Worm (Caenorhabditis elegans) whole organism, L4/young adult: Measurements from ENCODE around the gene rfip-1.

Experiments
- W03F9.2 ChIP-seq: fragments of 150-350 bp; optimal IDR thresholded peaks from 2 replicates; lab custom pipeline; 2014; ENCODE audit warnings: missing biosample characterization, missing genetic modification characterization
- dao-5 ChIP-seq: sonication (generic microtip); optimal IDR thresholded peaks from 2 replicates; lab custom pipeline; 2016; ENCODE audit warnings: missing genotype, missing genetic modification characterization, moderate library complexity, missing compliant biosample characterization
- him-1 ChIP-seq: sonication (generic microtip); optimal IDR thresholded peaks from 2 replicates; lab custom pipeline; 2016; ENCODE audit warnings: missing genotype, missing genetic modification reagents, missing genetic modification characterization, missing compliant biosample characterization

DNA sequence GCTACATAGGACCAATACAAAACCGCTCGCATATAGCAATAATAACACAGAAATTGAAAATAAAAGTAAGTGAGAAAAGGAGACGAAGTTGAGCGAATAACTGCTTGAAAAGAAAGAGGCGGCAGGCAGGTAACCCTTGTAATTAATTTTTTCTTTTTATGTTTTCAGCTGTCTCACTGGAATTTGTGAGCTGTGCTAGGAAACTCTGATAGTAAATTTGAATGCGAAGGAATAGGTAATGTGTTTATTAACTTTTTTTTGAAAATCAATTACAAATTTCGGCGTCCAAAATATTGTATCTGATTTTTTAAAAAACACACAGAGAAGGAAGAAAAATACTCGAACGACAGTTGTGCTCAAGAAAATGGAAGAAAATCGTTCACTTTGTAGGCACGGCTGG lies 32.3 kb upstream of the rfip-1 start, which contains the start of gene H41C03.2:
- TF ChIP-seq him-1, result no peak
- no peak for TF ChIP-seq dao-5 (tag; lab: Kevin White, UChicago)
- no peak for TF ChIP-seq W03F9.2 (tag; lab: Kevin White, UChicago)
